Worm (Caenorhabditis elegans): ENCODE results near the gene tatn-1.

DNA sequence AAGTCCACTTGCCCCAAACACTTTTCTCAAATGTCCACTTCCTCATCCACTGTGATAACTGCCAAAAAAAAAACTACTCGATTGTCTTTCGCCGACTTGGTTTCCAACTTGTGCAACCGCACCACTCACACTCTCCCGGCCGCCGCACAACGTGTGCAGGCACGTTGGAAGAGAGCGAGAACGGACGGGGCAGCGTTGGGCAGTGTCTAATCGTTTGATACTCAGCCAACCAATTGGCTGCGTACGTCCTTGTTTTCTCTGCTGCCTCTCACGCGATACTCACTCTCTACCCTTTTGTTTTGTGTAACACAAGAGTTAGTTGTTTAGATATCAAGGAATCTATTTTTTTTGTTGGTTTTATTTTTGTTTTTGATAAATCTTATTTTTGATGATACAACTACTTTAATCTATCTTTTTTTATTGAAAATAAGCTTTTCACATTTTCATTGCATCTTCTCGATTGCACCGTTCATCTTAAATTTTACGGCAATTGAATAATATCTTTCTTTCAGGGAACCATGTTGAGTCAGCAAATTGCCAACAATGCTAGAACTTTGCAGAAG lies 37.2 kb upstream of the tatn-1 start, which contains the start of gene sucl-1:
- TF ChIP-seq him-1 (tag; optimal IDR thresholded peaks at IDR 0.05): peak; percentile 11
- TF ChIP-seq dao-5 (tag; optimal IDR thresholded peaks at IDR 0.05): no peak

Data from whole organism, L4/young adult.